Worm (Caenorhabditis elegans) whole organism, young adult: Measurements from ENCODE around the gene F14F8.9.
A peak's percentile ranks its signal among the peaks of the same experiment; 100 is the strongest.

ENCODE experiments used
- B0019.2 ChIP-seq: fragments of 200-800 bp; sonication (Bioruptor generic); conservative IDR thresholded peaks from 2 replicates; pipeline ENCODE4 v1.3.6; 2022; ENCODE audit warnings: missing genetic modification reagents, missing genetic modification characterization, missing compliant biosample characterization
- B0035.1 ChIP-seq: sonication (generic microtip); optimal IDR thresholded peaks from 2 replicates; lab custom pipeline; 2016; ENCODE audit warnings: missing genetic modification characterization, mild to moderate bottlenecking, missing compliant biosample characterization, missing genotype, missing genetic modification reagents
- C17E4.6 ChIP-seq: fragments of 200-800 bp; sonication (Bioruptor generic); IDR thresholded peaks from 2 replicates; pipeline ENCODE4 v1.3.6; 2022; ENCODE audit warnings: missing genetic modification reagents, missing genetic modification characterization, missing compliant biosample characterization
- F10E7.11 ChIP-seq: sonication (generic microtip); optimal IDR thresholded peaks from 2 replicates; lab custom pipeline; 2017; ENCODE audit warnings: mild to moderate bottlenecking, missing genetic modification characterization, moderate library complexity, missing compliant biosample characterization
- F22D6.2 ChIP-seq: sonication (generic microtip); optimal IDR thresholded peaks from 2 replicates; lab custom pipeline; 2016; ENCODE audit warnings: mild to moderate bottlenecking, missing genetic modification characterization, missing compliant biosample characterization
- F23B12.7 ChIP-seq: sonication (generic microtip); optimal IDR thresholded peaks from 2 replicates; lab custom pipeline; 2017; ENCODE audit warnings: missing genetic modification characterization, mild to moderate bottlenecking, missing compliant biosample characterization, antibody characterized with exemption, moderate library complexity; ENCODE audit not compliant: insufficient read depth
- F33H1.4 ChIP-seq: fragments of 200-800 bp; sonication (Bioruptor generic); IDR thresholded peaks from 2 replicates; pipeline ENCODE4 v1.3.6; 2022; ENCODE audit warnings: missing genetic modification reagents, missing genetic modification characterization, missing compliant biosample characterization
- F49E8.2 ChIP-seq: sonication (generic microtip); optimal IDR thresholded peaks from 3 replicates; lab custom pipeline; 2017; ENCODE audit warnings: missing genetic modification characterization, mild to moderate bottlenecking, missing compliant biosample characterization, antibody characterized with exemption, moderate library complexity; ENCODE audit not compliant: insufficient read depth
- F55B11.4 ChIP-seq: sonication (generic microtip); optimal IDR thresholded peaks from 2 replicates; lab custom pipeline; 2016; ENCODE audit warnings: missing compliant biosample characterization, missing genetic modification characterization, borderline replicate concordance; ENCODE audit not compliant: insufficient read depth
- F57A8.1 ChIP-seq: fragments of 200-800 bp; sonication (Bioruptor generic); optimal IDR thresholded peaks from 2 replicates; lab custom pipeline; 2018; ENCODE audit warnings: mild to moderate bottlenecking, missing genetic modification characterization, moderate library complexity, missing compliant biosample characterization
- F57C9.4 ChIP-seq: sonication (generic microtip); optimal IDR thresholded peaks from 2 replicates; lab custom pipeline; 2017; ENCODE audit warnings: mild to moderate bottlenecking, missing genetic modification characterization, missing compliant biosample characterization
- K11D2.4 ChIP-seq: fragments of 200-800 bp; sonication (Bioruptor generic); IDR thresholded peaks from 2 replicates; pipeline ENCODE4 v1.3.6; 2022; ENCODE audit warnings: missing genetic modification reagents, missing genetic modification characterization, missing compliant biosample characterization
- T26A5.8 ChIP-seq: sonication (generic microtip); optimal IDR thresholded peaks from 2 replicates; lab custom pipeline; 2016; ENCODE audit warnings: missing genetic modification characterization, missing compliant biosample characterization
- Y95B8A.8 ChIP-seq: fragments of 200-800 bp; sonication (Bioruptor generic); IDR thresholded peaks from 2 replicates; pipeline ENCODE4 v1.3.6; 2022; ENCODE audit warnings: missing genetic modification reagents, missing genetic modification characterization, missing compliant biosample characterization
- ZK185.1 ChIP-seq: sonication (generic microtip); optimal IDR thresholded peaks from 2 replicates; lab custom pipeline; 2016; ENCODE audit warnings: mild to moderate bottlenecking, missing genetic modification characterization, missing compliant biosample characterization; ENCODE audit not compliant: poor library complexity, severe bottlenecking
- aptf-2 ChIP-seq: fragments of 200-800 bp; sonication (Bioruptor generic); conservative IDR thresholded peaks from 2 replicates; pipeline ENCODE4 v1.3.6; 2022; ENCODE audit warnings: missing genetic modification reagents, missing genetic modification characterization, missing compliant biosample characterization
- ceh-100 ChIP-seq: fragments of 200-800 bp; sonication (Bioruptor generic); IDR thresholded peaks from 2 replicates; pipeline ENCODE4 v1.3.6; 2022; ENCODE audit warnings: missing genetic modification reagents, missing genetic modification characterization, missing compliant biosample characterization
- ceh-27 ChIP-seq: fragments of 200-800 bp; sonication (Bioruptor generic); optimal IDR thresholded peaks from 2 replicates; lab custom pipeline; 2018; ENCODE audit warnings: mild to moderate bottlenecking, missing genetic modification characterization, moderate library complexity, missing compliant biosample characterization
- ceh-40 ChIP-seq: fragments of 200-800 bp; sonication (Bioruptor generic); IDR thresholded peaks from 2 replicates; pipeline ENCODE4 v1.3.6; 2022; ENCODE audit warnings: missing genetic modification characterization, missing compliant biosample characterization
- ceh-58 ChIP-seq: fragments of 200-800 bp; sonication (Bioruptor generic); IDR thresholded peaks from 2 replicates; pipeline ENCODE4 v1.3.6; 2022; ENCODE audit warnings: missing genetic modification characterization, missing compliant biosample characterization
- dpff-1 ChIP-seq: sonication (generic microtip); optimal IDR thresholded peaks from 2 replicates; lab custom pipeline; 2017; ENCODE audit warnings: mild to moderate bottlenecking, missing genetic modification characterization, missing compliant biosample characterization
- ekl-4 ChIP-seq: fragments of 200-800 bp; sonication (Bioruptor generic); IDR thresholded peaks from 2 replicates; pipeline ENCODE4 v1.3.6; 2022; ENCODE audit warnings: missing genetic modification reagents, missing genetic modification characterization, missing compliant biosample characterization
- fkh-3 ChIP-seq: sonication (generic microtip); optimal IDR thresholded peaks from 2 replicates; lab custom pipeline; 2016; ENCODE audit warnings: mild to moderate bottlenecking, missing genetic modification characterization, missing compliant biosample characterization
- lin-26 ChIP-seq: fragments of 200-800 bp; sonication (Bioruptor generic); IDR thresholded peaks from 2 replicates; pipeline ENCODE4 v1.3.6; 2022; ENCODE audit warnings: missing genetic modification reagents, missing genetic modification characterization, missing compliant biosample characterization
- lir-1 ChIP-seq: fragments of 200-800 bp; sonication (Bioruptor generic); conservative IDR thresholded peaks from 2 replicates; pipeline ENCODE4 v1.3.6; 2022; ENCODE audit warnings: missing genetic modification reagents, missing genetic modification characterization, missing compliant biosample characterization
- madf-10 ChIP-seq: sonication (generic microtip); optimal IDR thresholded peaks from 2 replicates; lab custom pipeline; 2016; ENCODE audit warnings: mild to moderate bottlenecking, missing genetic modification characterization, missing compliant biosample characterization
- nfya-1 ChIP-seq: sonication (generic microtip); optimal IDR thresholded peaks from 2 replicates; lab custom pipeline; 2017; ENCODE audit warnings: antibody characterized with exemption, missing compliant biosample characterization, missing genetic modification characterization, borderline replicate concordance; ENCODE audit not compliant: insufficient read depth
- nfya-2 ChIP-seq: fragments of 200-800 bp; sonication (Bioruptor generic); IDR thresholded peaks from 2 replicates; pipeline ENCODE4 v1.3.6; 2022; ENCODE audit warnings: missing genetic modification reagents, missing genetic modification characterization, missing compliant biosample characterization
- nfyb-1 ChIP-seq: fragments of 200-800 bp; sonication (Bioruptor generic); IDR thresholded peaks from 2 replicates; pipeline ENCODE4 v1.3.6; 2022; ENCODE audit warnings: missing genetic modification reagents, missing genetic modification characterization, missing compliant biosample characterization
- nhr-179 ChIP-seq: sonication (generic microtip); optimal IDR thresholded peaks from 2 replicates; lab custom pipeline; 2016; ENCODE audit warnings: mild to moderate bottlenecking, missing genetic modification characterization, missing compliant biosample characterization
- rpc-1 ChIP-seq, 2 experiments: fragments of 150-350 bp in 1 of 2; sonication (generic microtip) in 1 of 2; optimal IDR thresholded peaks; 2 replicates each; lab custom pipeline; 2014 to 2018; ENCODE audit warnings: missing biosample characterization in 1 of 2, missing genetic modification characterization in 1 of 2, missing genetic modification reagents in 1 of 2, missing genotype in 1 of 2
- snpc-1.1 ChIP-seq: sonication (generic microtip); optimal IDR thresholded peaks from 2 replicates; lab custom pipeline; 2017; ENCODE audit warnings: missing genetic modification characterization, mild to moderate bottlenecking, missing compliant biosample characterization, antibody characterized with exemption, moderate library complexity, missing genotype, missing genetic modification reagents; ENCODE audit not compliant: insufficient read depth
- snpc-3.4 ChIP-seq: sonication (generic microtip); optimal IDR thresholded peaks from 2 replicates; lab custom pipeline; 2017; ENCODE audit warnings: missing genetic modification characterization, mild to moderate bottlenecking, missing compliant biosample characterization, antibody characterized with exemption, moderate library complexity, missing genotype, missing genetic modification reagents
- sptf-2 ChIP-seq: fragments of 200-800 bp; sonication (Bioruptor generic); optimal IDR thresholded peaks from 2 replicates; lab custom pipeline; 2018; ENCODE audit warnings: mild to moderate bottlenecking, missing genetic modification characterization, missing compliant biosample characterization
- tbp1 ChIP-seq: fragments of 200-800 bp; sonication (Bioruptor generic); optimal IDR thresholded peaks from 2 replicates; lab custom pipeline; 2018; ENCODE audit warnings: mild to moderate bottlenecking, missing genetic modification characterization, missing compliant biosample characterization
- tbx-9 ChIP-seq: sonication (generic microtip); optimal IDR thresholded peaks from 2 replicates; lab custom pipeline; 2016; ENCODE audit warnings: borderline replicate concordance, missing genetic modification characterization, inconsistent platforms, missing compliant biosample characterization
- unc-130 ChIP-seq: sonication (generic microtip); optimal IDR thresholded peaks from 2 replicates; lab custom pipeline; 2016; ENCODE audit warnings: missing genetic modification reagents, missing genetic modification characterization, missing compliant biosample characterization
- xnd-1 ChIP-seq: sonication (generic microtip); optimal IDR thresholded peaks from 2 replicates; lab custom pipeline; 2016; ENCODE audit warnings: missing genotype, missing genetic modification reagents, missing genetic modification characterization, missing compliant biosample characterization
- ztf-22 ChIP-seq: fragments of 200-800 bp; sonication (Bioruptor generic); optimal IDR thresholded peaks from 2 replicates; lab custom pipeline; 2018; ENCODE audit warnings: mild to moderate bottlenecking, missing genetic modification characterization, moderate library complexity, missing compliant biosample characterization
- ztf-3 ChIP-seq: fragments of 200-800 bp; sonication (Bioruptor generic); optimal IDR thresholded peaks from 2 replicates; lab custom pipeline; 2018; ENCODE audit warnings: mild to moderate bottlenecking, missing genetic modification characterization, missing compliant biosample characterization

F14F8.9 gene

DNA sequence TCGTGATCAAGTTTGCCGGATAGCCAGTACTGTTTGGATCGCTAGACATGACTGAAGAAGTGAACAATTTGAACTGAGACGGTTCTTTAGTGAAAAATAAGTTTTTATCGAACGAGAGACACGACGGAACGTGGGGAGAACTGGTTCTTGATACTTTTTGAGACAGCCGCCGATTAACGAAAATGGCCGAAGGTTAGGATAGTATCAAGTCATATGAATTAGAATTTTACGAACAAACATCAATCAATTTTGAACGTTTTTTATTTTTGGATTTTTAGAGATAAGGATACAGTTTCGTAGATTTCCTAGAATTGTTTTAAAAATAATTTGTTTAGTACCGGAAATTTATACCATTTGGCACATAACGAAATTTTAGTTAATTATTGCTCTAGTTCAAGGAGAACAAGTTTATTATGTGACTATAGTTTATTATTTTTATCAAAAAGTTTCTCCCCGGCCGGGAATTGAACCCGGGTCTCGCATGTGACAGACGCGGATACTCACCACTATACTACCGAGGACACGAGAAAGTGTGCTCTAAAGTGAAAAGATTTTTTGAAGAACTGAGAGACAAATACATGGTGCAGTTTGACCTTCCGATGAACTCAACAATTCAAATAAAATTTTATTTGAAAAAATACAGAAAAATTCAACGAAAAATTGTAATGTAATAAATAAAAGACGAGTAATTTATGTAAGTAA is 19.9 kb downstream of the F14F8.9 start, which contains the start of gene W06G6.20 (continued):
- TF ChIP-seq F23B12.7 (tag; lab: Kevin White, UChicago) = peak; percentile 70
- no peak for TF ChIP-seq F10E7.11 (tag; lab: Kevin White, UChicago)
- TF ChIP-seq ceh-58 (GFP tag; lab: Robert Waterston, UW) = no peak
- no peak for TF ChIP-seq F55B11.4 (tag; lab: Kevin White, UChicago)
- TF ChIP-seq ceh-40 (GFP tag; lab: Robert Waterston, UW) = no peak
- TF ChIP-seq nfya-1 (tag; lab: Kevin White, UChicago) = no peak
- no peak for TF ChIP-seq F49E8.2 (tag; lab: Kevin White, UChicago)
- TF ChIP-seq snpc-3.4 = peak; percentile 59
- TF ChIP-seq C17E4.6 (GFP tag; lab: Robert Waterston, UW) = no peak
- TF ChIP-seq ztf-22 (GFP tag; lab: Kevin White, UChicago) = no peak
- no peak for TF ChIP-seq nhr-179 (tag; lab: Kevin White, UChicago)
- no peak for TF ChIP-seq Y95B8A.8 (GFP tag; lab: Robert Waterston, UW)
- no peak for TF ChIP-seq lir-1 (GFP tag; lab: Robert Waterston, UW)

DNA sequence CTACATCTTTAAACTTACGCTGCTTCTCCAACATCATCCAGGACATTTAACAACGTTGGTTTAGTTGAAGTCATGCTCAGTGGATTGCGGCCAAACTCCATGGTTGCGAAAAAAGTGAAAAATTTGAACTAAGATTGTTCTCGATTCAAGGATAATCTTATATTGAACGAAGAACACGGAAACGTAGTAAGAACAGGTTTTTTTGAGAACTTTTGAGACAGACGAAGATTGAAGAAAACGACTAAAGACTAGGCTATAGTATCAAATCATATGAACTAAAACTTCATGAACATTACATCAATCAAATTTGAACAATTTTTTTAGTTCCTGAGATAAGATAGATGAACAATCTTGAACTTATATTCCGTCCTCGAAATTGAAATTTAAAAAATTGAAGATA is 21.3 kb downstream of the F14F8.9 start, which contains the start of gene W06G6.10:
Gene W06G6.10, minus strand, starts transcription at position 101 of the 400 bp plus-strand sequence.
- TF ChIP-seq F33H1.4 (GFP tag; lab: Robert Waterston, UW) (no peak), fkh-3 (no peak), tbx-9 (tag; lab: Kevin White, UChicago) (no peak), F22D6.2 (tag; lab: Kevin White, UChicago) (no peak), B0035.1 (tag; lab: Kevin White, UChicago) (no peak), T26A5.8 (no peak), ZK185.1 (tag; lab: Kevin White, UChicago) (no peak), snpc-3.4 (no peak), dpff-1 (tag; lab: Kevin White, UChicago) (no peak), F57C9.4 (tag; lab: Kevin White, UChicago) (no peak), ceh-100 (GFP tag; lab: Robert Waterston, UW) (no peak), xnd-1 (no peak), rpc-1 (optimal IDR thresholded peaks at IDR 0.05; lab: Kevin White, UChicago) (no peak), rpc-1 (tag; optimal IDR thresholded peaks at IDR 0.05; lab: Kevin White, UChicago) (no peak), ceh-27 (GFP tag; lab: Kevin White, UChicago) (no peak), madf-10 (tag; lab: Kevin White, UChicago) (no peak), K11D2.4 (no peak)

DNA sequence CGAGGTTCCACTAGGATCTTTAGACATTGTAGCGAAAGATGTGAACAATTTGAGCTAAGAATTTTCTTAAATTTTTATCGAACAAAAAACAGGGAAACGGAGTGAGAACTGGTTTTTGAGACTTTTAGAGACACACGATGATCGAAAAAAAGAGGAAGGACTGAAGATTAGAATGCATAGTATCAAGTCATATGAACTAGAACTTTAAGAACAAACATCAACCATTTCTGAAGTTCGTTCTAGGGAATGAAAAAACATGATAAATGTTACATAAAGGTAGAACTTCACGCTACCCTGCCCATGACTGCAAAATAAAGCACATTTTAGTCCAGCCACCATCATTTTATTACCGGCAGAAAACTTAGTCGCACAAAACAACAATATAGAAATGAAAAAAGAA is 22.0 kb downstream of the F14F8.9 start, which contains the start of gene W06G6.9:
Gene W06G6.9, minus strand, starts transcription at position 101 of the 400 bp plus-strand sequence.
- TF ChIP-seq F57A8.1 (GFP tag; lab: Kevin White, UChicago) = no peak
- TF ChIP-seq, all 124 proteins: peak for 0

DNA sequence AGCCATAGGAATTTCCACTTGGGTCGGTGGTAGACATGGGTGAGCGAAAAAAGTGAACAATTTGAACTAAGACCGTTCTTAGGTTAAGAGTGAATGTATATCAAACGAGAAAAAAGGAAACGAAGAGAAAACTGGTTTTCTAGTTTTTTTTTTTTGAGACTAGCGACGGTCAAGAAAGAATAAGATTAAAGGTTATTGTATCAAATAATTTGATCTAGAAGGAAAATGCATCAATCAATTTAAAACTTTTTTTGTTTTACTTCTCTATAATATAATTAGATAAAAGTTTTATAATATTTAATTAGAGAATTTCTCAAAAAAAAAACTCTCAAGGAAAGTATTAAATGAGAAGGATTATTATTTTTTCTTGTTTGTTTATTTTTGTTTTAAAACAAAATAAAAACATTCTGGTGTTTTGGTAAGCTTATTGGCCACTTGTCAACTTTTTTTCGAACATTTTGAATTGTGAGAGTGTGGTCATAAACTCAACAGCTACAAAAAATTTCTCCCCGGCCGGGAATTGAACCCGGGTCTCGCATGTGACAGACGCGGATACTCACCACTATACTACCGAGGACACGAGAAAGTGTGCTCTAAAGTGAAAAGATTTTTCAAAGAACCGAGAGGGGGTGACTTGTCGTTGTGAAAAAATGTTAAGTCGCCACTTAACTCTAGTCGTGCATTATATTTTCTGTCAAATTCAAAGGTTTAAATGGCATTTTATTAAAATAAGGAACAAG is 23.0 kb downstream of the F14F8.9 start, which contains the start of gene W06G6.17:
Gene W06G6.17, minus strand, starts transcription at position 51 of the 740 bp plus-strand sequence.
- TF ChIP-seq nfyb-1 (GFP tag; lab: Robert Waterston, UW) (peak; percentile 69; the same call in 1 of the 2 replicates), nfya-2 (GFP tag; lab: Robert Waterston, UW) (no peak), B0035.1 (tag; lab: Kevin White, UChicago) (no peak), aptf-2 (GFP tag; lab: Robert Waterston, UW) (no peak), snpc-3.4 (no peak), Y95B8A.8 (GFP tag; lab: Robert Waterston, UW) (no peak), tbp1 (GFP tag; lab: Kevin White, UChicago) (peak; percentile 86), unc-130 (GFP tag; lab: Kevin White, UChicago) (no peak), sptf-2 (GFP tag; lab: Kevin White, UChicago) (no peak), lin-26 (GFP tag; lab: Robert Waterston, UW) (peak; percentile 62; the same call in 1 of the 2 replicates), ztf-3 (GFP tag; lab: Kevin White, UChicago) (no peak), snpc-1.1 (peak; percentile 56), B0019.2 (GFP tag; lab: Robert Waterston, UW) (no peak), ceh-27 (GFP tag; lab: Kevin White, UChicago) (no peak), ekl-4 (GFP tag; lab: Robert Waterston, UW) (no peak)
